Worm (Caenorhabditis elegans) whole organism, L3 larva: ENCODE measurements around the gene elt-1.
A peak's percentile ranks its signal among the peaks of the same experiment; 100 is the strongest.

ENCODE experiments used
- ZK546.5 ChIP-seq: sonication (generic microtip); optimal IDR thresholded peaks from 2 replicates; lab custom pipeline; 2017; ENCODE audit warnings: missing biosample characterization, missing genetic modification characterization
- aly-2 ChIP-seq: fragments of 150-350 bp; optimal IDR thresholded peaks from 2 replicates; lab custom pipeline; 2014; ENCODE audit warnings: missing biosample characterization, missing genetic modification characterization
- ceh-16 ChIP-seq: sonication (generic microtip); optimal IDR thresholded peaks from 2 replicates; lab custom pipeline; 2017; ENCODE audit warnings: missing biosample characterization, missing genetic modification characterization
- ceh-28 ChIP-seq: fragments of 150-350 bp; optimal IDR thresholded peaks from 2 replicates; lab custom pipeline; 2014; ENCODE audit warnings: missing biosample characterization, missing genetic modification reagents, missing genetic modification characterization
- ceh-82 ChIP-seq: fragments of 150-350 bp; optimal IDR thresholded peaks from 2 replicates; lab custom pipeline; 2014; ENCODE audit warnings: missing biosample characterization, missing genetic modification characterization
- daf-12 ChIP-seq: fragments of 150-350 bp; optimal IDR thresholded peaks from 2 replicates; lab custom pipeline; 2014; ENCODE audit warnings: missing biosample characterization, missing genetic modification reagents, missing genetic modification characterization
- egl-27 ChIP-seq: sonication (generic microtip); optimal IDR thresholded peaks from 4 replicates; lab custom pipeline; 2017; ENCODE audit warnings: missing biosample characterization, missing genetic modification reagents, missing genetic modification characterization
- egl-5 ChIP-seq: fragments of 150-350 bp; optimal IDR thresholded peaks from 2 replicates; lab custom pipeline; 2017; ENCODE audit warnings: missing biosample characterization, missing genetic modification reagents, missing genetic modification characterization, inconsistent platforms
- elt-1 ChIP-seq: fragments of 150-350 bp; optimal IDR thresholded peaks from 2 replicates; lab custom pipeline; 2014; ENCODE audit warnings: missing biosample characterization, missing genetic modification characterization
- elt-2 ChIP-seq: sonication (generic microtip); optimal IDR thresholded peaks from 2 replicates; lab custom pipeline; 2016; ENCODE audit warnings: missing genetic modification reagents, mild to moderate bottlenecking, missing genetic modification characterization, missing compliant biosample characterization
- elt-3 ChIP-seq, 3 experiments: fragments of 150-350 bp in 1 of 3; sonication (generic microtip) in 2 of 3; optimal IDR thresholded peaks; 2 replicates in 2 of 3; 4 replicates in 1 of 3; lab custom pipeline; 2014 to 2017; ENCODE audit warnings: missing biosample characterization in 3 of 3, missing genetic modification characterization in 3 of 3
- fkh-2 ChIP-seq: fragments of 150-350 bp; optimal IDR thresholded peaks from 2 replicates; lab custom pipeline; 2014; ENCODE audit warnings: missing biosample characterization, missing genetic modification reagents, missing genetic modification characterization
- fos-1 ChIP-seq: fragments of 150-350 bp; optimal IDR thresholded peaks from 2 replicates; lab custom pipeline; 2014; ENCODE audit warnings: missing biosample characterization, missing genetic modification characterization
- hmg-11 ChIP-seq: sonication (generic microtip); optimal IDR thresholded peaks from 2 replicates; lab custom pipeline; 2016; ENCODE audit warnings: missing genetic modification characterization, missing compliant biosample characterization
- lin-15B ChIP-seq: fragments of 150-350 bp; optimal IDR thresholded peaks from 2 replicates; lab custom pipeline; 2014; ENCODE audit warnings: missing biosample characterization, missing genetic modification characterization
- lin-39 ChIP-seq: fragments of 150-350 bp; optimal IDR thresholded peaks from 2 replicates; lab custom pipeline; 2018; ENCODE audit warnings: missing biosample characterization, missing genetic modification reagents, missing genetic modification characterization
- lsy-12 ChIP-seq: sonication (generic microtip); optimal IDR thresholded peaks from 2 replicates; lab custom pipeline; 2016; ENCODE audit warnings: mild to moderate bottlenecking, missing genetic modification characterization, missing compliant biosample characterization
- mml-1 ChIP-seq: fragments of 150-350 bp; sonication (generic microtip); optimal IDR thresholded peaks from 3 replicates; lab custom pipeline; 2014; ENCODE audit warnings: missing biosample characterization, missing genetic modification characterization
- nfya-1 ChIP-seq: sonication (generic microtip); optimal IDR thresholded peaks from 2 replicates; lab custom pipeline; 2017; ENCODE audit warnings: missing genetic modification characterization, mild to moderate bottlenecking, missing compliant biosample characterization, antibody characterized with exemption, moderate library complexity; ENCODE audit not compliant: insufficient read depth
- nhr-12 ChIP-seq: fragments of 150-350 bp; optimal IDR thresholded peaks from 2 replicates; lab custom pipeline; 2014; ENCODE audit warnings: missing biosample characterization, missing genetic modification characterization
- nhr-23 ChIP-seq: fragments of 150-350 bp; optimal IDR thresholded peaks from 2 replicates; lab custom pipeline; 2014; ENCODE audit warnings: missing biosample characterization, missing genetic modification reagents, missing genetic modification characterization
- nhr-25 ChIP-seq: sonication (generic microtip); optimal IDR thresholded peaks from 2 replicates; lab custom pipeline; 2017; ENCODE audit warnings: missing biosample characterization, missing genetic modification characterization
- nhr-28 ChIP-seq: fragments of 150-350 bp; optimal IDR thresholded peaks from 2 replicates; lab custom pipeline; 2014; ENCODE audit warnings: missing biosample characterization, missing genetic modification characterization
- nhr-43 ChIP-seq: sonication (generic microtip); optimal IDR thresholded peaks from 2 replicates; lab custom pipeline; 2016; ENCODE audit warnings: mild to moderate bottlenecking, missing genetic modification characterization, missing compliant biosample characterization; ENCODE audit not compliant: poor library complexity, severe bottlenecking
- nhr-76 ChIP-seq: fragments of 150-350 bp; sonication (generic microtip); optimal IDR thresholded peaks from 5 replicates; lab custom pipeline; 2014; ENCODE audit warnings: missing biosample characterization, missing genetic modification characterization
- pqm-1 ChIP-seq: fragments of 150-350 bp; optimal IDR thresholded peaks from 2 replicates; lab custom pipeline; 2017; ENCODE audit warnings: missing biosample characterization, missing genetic modification characterization, inconsistent platforms
- skn-1 ChIP-seq: fragments of 150-350 bp; optimal IDR thresholded peaks from 2 replicates; lab custom pipeline; 2014; ENCODE audit warnings: missing biosample characterization, missing genetic modification characterization
- snpc-4 ChIP-seq: fragments of 150-350 bp; optimal IDR thresholded peaks from 2 replicates; lab custom pipeline; 2014; ENCODE audit warnings: missing biosample characterization, missing genetic modification characterization
- tbx-2 ChIP-seq: sonication (generic microtip); optimal IDR thresholded peaks from 2 replicates; lab custom pipeline; 2016; ENCODE audit warnings: mild to moderate bottlenecking, missing genetic modification characterization, missing compliant biosample characterization
- unc-39 ChIP-seq: sonication (generic microtip); optimal IDR thresholded peaks from 4 replicates; lab custom pipeline; 2017; ENCODE audit warnings: missing biosample characterization, missing genetic modification characterization
- unc-62 ChIP-seq: fragments of 150-350 bp; sonication (generic microtip); optimal IDR thresholded peaks from 4 replicates; lab custom pipeline; 2014; ENCODE audit warnings: missing biosample characterization, missing genetic modification reagents, missing genetic modification characterization
- zag-1 ChIP-seq: fragments of 150-350 bp; optimal IDR thresholded peaks from 2 replicates; lab custom pipeline; 2014; ENCODE audit warnings: missing biosample characterization, missing genetic modification characterization
- ztf-11 ChIP-seq: fragments of 150-350 bp; optimal IDR thresholded peaks from 2 replicates; lab custom pipeline; 2014; ENCODE audit warnings: missing biosample characterization, missing genetic modification characterization
- ztf-4 ChIP-seq: fragments of 150-350 bp; optimal IDR thresholded peaks from 2 replicates; lab custom pipeline; 2014; ENCODE audit warnings: missing biosample characterization, missing genetic modification characterization

elt-1 gene

ce11 chrIV:9618836-9619235 is 4.0 kb downstream of the elt-1 start:
- TF ChIP-seq elt-1 (tag; lab: Kevin White, UChicago) (peak; percentile 92), nhr-28 (tag; lab: Kevin White, UChicago) (no peak)

ce11 chrIV:9622272-9622671 is 7.5 kb downstream of the elt-1 start, which contains the start of gene W09C2.7:
TSS of gene W09C2.7 (minus strand) at chrIV:9622372.
- TF ChIP-seq nhr-76 (no peak), elt-1 (tag; lab: Kevin White, UChicago) (no peak), ZK546.5 (no peak), ceh-28 (no peak), hmg-11 (tag; lab: Kevin White, UChicago) (no peak), nhr-43 (tag; lab: Kevin White, UChicago) (no peak), lsy-12 (tag; lab: Kevin White, UChicago) (no peak), lin-15B (tag; lab: Kevin White, UChicago) (no peak), lin-39 (no peak), ceh-82 (tag; lab: Kevin White, UChicago) (no peak), ceh-16 (tag; lab: Kevin White, UChicago) (no peak), elt-2 (tag; lab: Kevin White, UChicago) (no peak), ztf-11 (tag; lab: Kevin White, UChicago) (no peak), nhr-23 (tag; lab: Kevin White, UChicago) (no peak), fkh-2 (tag; lab: Kevin White, UChicago) (no peak), snpc-4 (tag; lab: Kevin White, UChicago) (no peak), unc-39 (tag; lab: Kevin White, UChicago) (no peak)

- TF ChIP-seq skn-1 (tag; lab: Kevin White, UChicago) (no peak), aly-2 (tag; lab: Kevin White, UChicago) (no peak), unc-62 (no peak), elt-1 (tag; lab: Kevin White, UChicago) (no peak), hmg-11 (tag; lab: Kevin White, UChicago) (no peak), daf-12 (tag; lab: Kevin White, UChicago) (no peak), ceh-82 (tag; lab: Kevin White, UChicago) (no peak), nhr-43 (tag; lab: Kevin White, UChicago) (no peak), egl-27 (no peak), nhr-25 (no peak), fos-1 (tag; lab: Kevin White, UChicago) (no peak), pqm-1 (tag; lab: Kevin White, UChicago) (no peak), zag-1 (no peak), snpc-4 (tag; lab: Kevin White, UChicago) (no peak), nhr-23 (tag; lab: Kevin White, UChicago) (no peak), tbx-2 (no peak), nfya-1 (tag; lab: Kevin White, UChicago) (no peak), lin-39 (no peak)
Measured at ce11 chrIV:9623269-9623668, 8.5 kb downstream of the elt-1 start, which contains the start of gene W09C2.9. TSS of gene W09C2.9 (minus strand) at chrIV:9623369.

DNA sequence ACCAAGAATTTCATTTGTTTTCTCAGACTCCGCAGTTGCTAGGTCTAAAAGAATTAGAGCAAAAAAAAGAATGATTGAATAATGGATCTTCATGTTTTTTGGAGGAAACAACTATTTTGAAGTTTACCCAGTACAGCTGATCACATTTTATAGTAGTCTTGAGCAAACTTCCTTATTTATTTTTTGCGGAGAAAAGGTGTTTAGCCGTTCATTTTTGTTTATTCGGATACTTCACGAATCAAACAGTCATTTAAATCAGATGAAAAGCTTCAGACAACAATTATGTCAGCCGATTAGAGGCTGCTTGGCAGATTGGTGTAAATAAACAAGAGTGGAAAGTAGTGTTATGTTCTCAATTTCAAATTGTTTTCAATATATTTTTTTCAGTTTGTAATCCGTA is 9.5 kb downstream of the elt-1 start, which contains the start of gene W09C2.8:
Gene W09C2.8, minus strand, starts transcription at position 101 of the 400 bp plus-strand sequence.
- TF ChIP-seq ztf-4: no peak
- TF ChIP-seq ceh-28: no peak
- no peak for TF ChIP-seq pqm-1 (tag; lab: Kevin White, UChicago)
- TF ChIP-seq nhr-12 (tag; lab: Kevin White, UChicago): no peak
- TF ChIP-seq unc-39 (tag; lab: Kevin White, UChicago): no peak
- TF ChIP-seq lin-15B (tag; lab: Kevin White, UChicago): no peak
- TF ChIP-seq aly-2 (tag; lab: Kevin White, UChicago): no peak
- no peak for TF ChIP-seq egl-27
- no peak for TF ChIP-seq egl-5 (tag; lab: Kevin White, UChicago)
- TF ChIP-seq ZK546.5: no peak
- no peak for TF ChIP-seq nhr-76
- no peak for TF ChIP-seq nhr-23 (tag; lab: Kevin White, UChicago)
- TF ChIP-seq snpc-4 (tag; lab: Kevin White, UChicago): no peak
- TF ChIP-seq lsy-12 (tag; lab: Kevin White, UChicago): no peak
- TF ChIP-seq mml-1 (tag; lab: Kevin White, UChicago): no peak
- TF ChIP-seq hmg-11 (tag; lab: Kevin White, UChicago): no peak
- TF ChIP-seq fkh-2 (tag; lab: Kevin White, UChicago): no peak
- TF ChIP-seq elt-3 (tag; optimal IDR thresholded peaks at IDR 0.05; lab: Kevin White, UChicago): no peak
- TF ChIP-seq skn-1 (tag; lab: Kevin White, UChicago): no peak
